Worm (Caenorhabditis elegans) whole organism, L1 larva: Measurements from ENCODE around the gene kup-1.

ENCODE experiments used
- aly-2 ChIP-seq: fragments of 150-350 bp; optimal IDR thresholded peaks from 2 replicates; lab custom pipeline; 2014; ENCODE audit warnings: missing biosample characterization, missing genetic modification characterization
- ceh-82 ChIP-seq, 3 experiments: fragments of 150-350 bp in 1 of 3; sonication (generic microtip) in 2 of 3; optimal IDR thresholded peaks; 2 replicates each; lab custom pipeline; 2014 to 2017; ENCODE audit warnings: missing biosample characterization in 3 of 3, missing genetic modification characterization in 3 of 3
- ceh-90 ChIP-seq: sonication (generic microtip); optimal IDR thresholded peaks from 2 replicates; lab custom pipeline; 2016; ENCODE audit warnings: missing genetic modification characterization, missing compliant biosample characterization
- dpl-1 ChIP-seq, 3 experiments: fragments of 150-350 bp in 2 of 3; sonication (generic microtip) in 1 of 3; optimal IDR thresholded peaks; 2 replicates each; lab custom pipeline; 2014 to 2017; ENCODE audit warnings: missing biosample characterization in 3 of 3, missing genetic modification characterization in 3 of 3, missing genetic modification reagents in 3 of 3
- fkh-10 ChIP-seq: sonication (generic microtip); optimal IDR thresholded peaks from 2 replicates; lab custom pipeline; 2017; ENCODE audit warnings: missing biosample characterization, missing genetic modification reagents, missing genetic modification characterization
- lin-15B ChIP-seq: fragments of 150-350 bp; sonication (generic microtip); optimal IDR thresholded peaks from 3 replicates; lab custom pipeline; 2014; ENCODE audit warnings: missing biosample characterization, missing genetic modification characterization
- lin-39 ChIP-seq: fragments of 150-350 bp; optimal IDR thresholded peaks from 2 replicates; lab custom pipeline; 2014; ENCODE audit warnings: missing biosample characterization, missing genetic modification reagents, missing genetic modification characterization
- mab-9 ChIP-seq: fragments of 200-800 bp; sonication (Bioruptor generic); IDR thresholded peaks from 2 replicates; pipeline ENCODE4 v1.3.6; 2022; ENCODE audit warnings: missing genetic modification reagents, missing genetic modification characterization, missing compliant biosample characterization
- mdl-1 ChIP-seq, 2 experiments: fragments of 150-350 bp; optimal IDR thresholded peaks; 2 replicates each; lab custom pipeline; 2014 to 2017; ENCODE audit warnings: missing biosample characterization in 2 of 2, missing genetic modification characterization in 2 of 2, inconsistent platforms in 1 of 2
- nhr-19 ChIP-seq: fragments of 200-800 bp; sonication (Bioruptor generic); conservative IDR thresholded peaks from 2 replicates; pipeline ENCODE4 v1.3.6; 2022; ENCODE audit warnings: missing genetic modification characterization, missing compliant biosample characterization
- snpc-4 ChIP-seq: fragments of 150-350 bp; optimal IDR thresholded peaks from 2 replicates; lab custom pipeline; 2014; ENCODE audit warnings: missing biosample characterization, missing genetic modification characterization
- snu-23 ChIP-seq: sonication (generic microtip); optimal IDR thresholded peaks from 2 replicates; lab custom pipeline; 2016; ENCODE audit warnings: missing genetic modification characterization, missing compliant biosample characterization
- unc-62 ChIP-seq: fragments of 150-350 bp; optimal IDR thresholded peaks from 2 replicates; lab custom pipeline; 2014; ENCODE audit warnings: missing biosample characterization, missing genetic modification reagents, missing genetic modification characterization
- unc-86 ChIP-seq: sonication (generic microtip); optimal IDR thresholded peaks from 2 replicates; lab custom pipeline; 2016; ENCODE audit warnings: missing genetic modification characterization, missing compliant biosample characterization

- peak; percentile 49 for TF ChIP-seq nhr-19
- TF ChIP-seq dpl-1 (GFP tag; optimal IDR thresholded peaks at IDR 0.05; lab: Kevin White, UChicago), result peak; percentile 85 to 95 (median 91)
- peak; percentile 68 for TF ChIP-seq snu-23 (GFP tag; lab: Kevin White, UChicago)
- TF ChIP-seq ceh-90 (tag; lab: Kevin White, UChicago), result no peak
- TF ChIP-seq mdl-1 (tag; optimal IDR thresholded peaks at IDR 0.05; lab: Kevin White, UChicago), result peak in 1 of 2 experiments; percentile 68
- TF ChIP-seq lin-39 (tag; lab: Kevin White, UChicago), result no peak
- TF ChIP-seq snpc-4 (tag; lab: Kevin White, UChicago), result peak; percentile 94
- no peak for TF ChIP-seq fkh-10 (GFP tag; lab: Kevin White, UChicago)
- TF ChIP-seq unc-62 (GFP tag; lab: Kevin White, UChicago), result no peak
- TF ChIP-seq lin-15B (tag; lab: Kevin White, UChicago), result peak; percentile 83
- TF ChIP-seq aly-2, result peak; percentile 21
- peak; percentile 24 for TF ChIP-seq unc-86
- TF ChIP-seq ceh-82 (tag; optimal IDR thresholded peaks at IDR 0.05; lab: Kevin White, UChicago), result peak; percentile 41 to 76 (median 71)
- no peak for TF ChIP-seq mab-9 (GFP tag; lab: Robert Waterston, UW)
Observed at ce11 chrV:11982309-11982708, 58.4 kb downstream of the kup-1 start, which contains the start of gene rpt-1.
